Fruit fly (Drosophila melanogaster) whole organism, embryonic: ENCODE results near the gene CG33795.

Experiments used
- CG1024 ChIP-seq: fragments of 200-800 bp; sonication (Bioruptor generic); IDR thresholded peaks from 2 replicates; pipeline ENCODE4 v1.3.6; 2022; ENCODE audit warnings: missing biosample characterization, missing genetic modification characterization
- CG11398 ChIP-seq: fragments of 200-800 bp; sonication (Bioruptor generic); optimal IDR thresholded peaks from 2 replicates; lab custom pipeline; 2016; ENCODE audit warnings: missing biosample characterization, missing genetic modification characterization
- CG2875 ChIP-seq: fragments of 200-800 bp; sonication (Bioruptor generic); optimal IDR thresholded peaks from 2 replicates; lab custom pipeline; 2017; ENCODE audit warnings: missing biosample characterization, mild to moderate bottlenecking, missing genetic modification characterization, missing genetic modification reagents
- CG30431 ChIP-seq: fragments of 200-800 bp; sonication (Bioruptor generic); optimal IDR thresholded peaks from 2 replicates; lab custom pipeline; 2017; ENCODE audit warnings: missing biosample characterization, missing genetic modification characterization
- CG33557 ChIP-seq: fragments of 200-800 bp; sonication (Bioruptor generic); optimal IDR thresholded peaks from 2 replicates; lab custom pipeline; 2019; ENCODE audit warnings: missing biosample characterization, mild to moderate bottlenecking, missing genetic modification characterization, moderate library complexity
- CG8281 ChIP-seq: fragments of 200-800 bp; sonication (Bioruptor generic); optimal IDR thresholded peaks from 2 replicates; lab custom pipeline; 2018; ENCODE audit warnings: missing biosample characterization, mild to moderate bottlenecking, missing genetic modification characterization, moderate library complexity
- CHES-1-like ChIP-seq: fragments of 200-800 bp; sonication (Bioruptor generic); optimal IDR thresholded peaks from 2 replicates; lab custom pipeline; 2016; ENCODE audit warnings: missing biosample characterization, missing genetic modification characterization
- Spps ChIP-seq: fragments of 200-800 bp; sonication (Bioruptor generic); optimal IDR thresholded peaks from 2 replicates; lab custom pipeline; 2018; ENCODE audit warnings: missing biosample characterization, mild to moderate bottlenecking, missing genetic modification characterization
- Sry-δ ChIP-seq: fragments of 200-800 bp; sonication (Bioruptor generic); optimal IDR thresholded peaks from 2 replicates; lab custom pipeline; 2016; ENCODE audit warnings: missing biosample characterization, missing genetic modification characterization
- ara ChIP-seq: fragments of 200-800 bp; sonication (Bioruptor generic); IDR thresholded peaks from 2 replicates; pipeline ENCODE4 v1.3.6; 2022; ENCODE audit warnings: missing biosample characterization, missing genetic modification characterization
- ase ChIP-seq: fragments of 200-800 bp; sonication (Bioruptor generic); IDR thresholded peaks from 3 replicates; pipeline ENCODE4 v1.3.6; 2022; ENCODE audit warnings: missing biosample characterization, missing genetic modification characterization
- fru ChIP-seq: fragments of >200 bp; optimal IDR thresholded peaks from 2 replicates; lab custom pipeline; 2017
- sna ChIP-seq: fragments of 200-800 bp; sonication (Bioruptor generic); IDR thresholded peaks from 2 replicates; pipeline ENCODE4 v1.3.6; 2022; ENCODE audit warnings: missing biosample characterization, missing genetic modification characterization; ENCODE audit not compliant: partially characterized antibody
- zf30C ChIP-seq: fragments of 200-800 bp; sonication (Bioruptor generic); optimal IDR thresholded peaks from 3 replicates; lab custom pipeline; 2018; ENCODE audit warnings: missing biosample characterization, mild to moderate bottlenecking, missing genetic modification characterization

DNA sequence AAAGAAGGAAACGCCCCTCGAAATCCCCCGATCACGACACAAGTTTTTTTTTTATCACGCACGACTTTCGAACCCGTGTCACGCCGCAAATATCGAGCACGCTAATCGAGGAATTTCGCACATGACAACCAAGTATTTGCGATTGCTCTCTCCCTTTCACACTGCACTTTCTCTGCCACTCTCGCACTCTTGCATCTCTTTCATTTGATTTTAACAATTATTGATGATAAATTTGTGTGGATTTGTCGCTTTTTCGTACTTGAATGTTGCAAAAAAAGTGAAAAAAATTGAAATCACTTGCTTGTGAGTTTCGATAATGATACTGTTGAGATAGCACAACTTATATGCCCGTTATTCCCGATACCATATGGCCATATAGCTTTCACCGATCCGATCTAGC is 46.0 kb upstream of the CG33795 start, which contains the start of gene CG13073:
- TF ChIP-seq sna (GFP tag; lab: Robert Waterston, UW) = no peak
- no peak for TF ChIP-seq ara (GFP tag; lab: Robert Waterston, UW)
- TF ChIP-seq CHES-1-like = no peak
- TF ChIP-seq CG1024 (GFP tag; lab: Robert Waterston, UW) = no peak
- no peak for TF ChIP-seq CG33557 (GFP tag; lab: Kevin White, UChicago)
- TF ChIP-seq CG2875 (GFP tag; lab: Kevin White, UChicago) = no peak
- no peak for TF ChIP-seq CG30431
- no peak for TF ChIP-seq zf30C (GFP tag; lab: Kevin White, UChicago)
- no peak for TF ChIP-seq fru
- TF ChIP-seq Sry-δ = no peak
- no peak for TF ChIP-seq ase (GFP tag; lab: Robert Waterston, UW)
- no peak for TF ChIP-seq CG11398 (GFP tag; lab: Kevin White, UChicago)
- TF ChIP-seq Spps (tag; lab: Kevin White, UChicago) = no peak
- TF ChIP-seq CG8281 (tag; lab: Kevin White, UChicago) = no peak
